Worm (Caenorhabditis elegans) whole organism, early embryonic: ENCODE measurements around the gene smc-4.

ENCODE experiments used
- ama-1 ChIP-seq: fragments of 150-350 bp; optimal IDR thresholded peaks from 2 replicates; lab custom pipeline; 2014
- ceh-13 ChIP-seq: fragments of 200-800 bp; sonication (Bioruptor generic); optimal IDR thresholded peaks from 2 replicates; lab custom pipeline; 2018; ENCODE audit warnings: mild to moderate bottlenecking, missing genetic modification characterization, missing compliant biosample characterization
- sea-1 ChIP-seq: fragments of 200-800 bp; sonication (Bioruptor generic); conservative IDR thresholded peaks from 2 replicates; pipeline ENCODE4 v1.3.6; 2022; ENCODE audit warnings: missing genetic modification characterization, missing compliant biosample characterization
- tbx-11 ChIP-seq: fragments of 200-800 bp; sonication (Bioruptor generic); IDR thresholded peaks from 2 replicates; pipeline ENCODE4 v1.3.6; 2022; ENCODE audit warnings: missing genetic modification characterization, missing compliant biosample characterization

ce11 chrIII:4600139-4600762 lies 12.9 kb downstream of the smc-4 start, which contains the start of gene mab-21:
- TF ChIP-seq sea-1 (GFP tag; lab: Robert Waterston, UW) (no peak), ama-1 (lab: Kevin White, UChicago) (no peak), ceh-13 (GFP tag; lab: Kevin White, UChicago) (no peak), tbx-11 (GFP tag; lab: Robert Waterston, UW) (no peak)
